Worm (Caenorhabditis elegans): ENCODE results near the gene R08A2.2.

- TF ChIP-seq T22C8.4 (GFP tag; IDR thresholded peaks at IDR 0.05) (no peak), cog-1 (tag; optimal IDR thresholded peaks at IDR 0.05) (no peak), tab-1 (GFP tag; IDR thresholded peaks at IDR 0.05) (no peak), flt-1 (GFP tag; IDR thresholded peaks at IDR 0.05) (no peak), ztf-23 (GFP tag; IDR thresholded peaks at IDR 0.05) (no peak), med-1 (GFP tag; optimal IDR thresholded peaks at IDR 0.05; ENCODE audit: insufficient read depth) (no peak), ztf-29 (GFP tag; IDR thresholded peaks at IDR 0.05) (no peak), ref-1 (GFP tag; conservative IDR thresholded peaks at IDR 0.05) (no peak)
These were observed 25.7 kb upstream of the R08A2.2 start, which contains the start of gene Y50E8A.6 for ce11 chrV:14741233-14741632.

Measured in whole organism, midembryonic.